Worm (Caenorhabditis elegans) whole organism, early embryonic: ENCODE measurements around the gene Y62H9A.7.

Experiments used
- B0310.2 ChIP-seq: sonication (generic microtip); optimal IDR thresholded peaks from 2 replicates; lab custom pipeline; 2016; ENCODE audit warnings: mild to moderate bottlenecking, missing genetic modification characterization, missing compliant biosample characterization
- F13C5.2 ChIP-seq: sonication (generic microtip); optimal IDR thresholded peaks from 2 replicates; lab custom pipeline; 2017; ENCODE audit warnings: mild to moderate bottlenecking, missing genetic modification characterization, inconsistent platforms, missing compliant biosample characterization
- aly-1 ChIP-seq: sonication (generic microtip); optimal IDR thresholded peaks from 2 replicates; lab custom pipeline; 2016; ENCODE audit warnings: missing genetic modification characterization, missing compliant biosample characterization
- ama-1 ChIP-seq: fragments of 150-350 bp; optimal IDR thresholded peaks from 2 replicates; lab custom pipeline; 2014
- ceh-13 ChIP-seq: fragments of 200-800 bp; sonication (Bioruptor generic); optimal IDR thresholded peaks from 2 replicates; lab custom pipeline; 2018; ENCODE audit warnings: mild to moderate bottlenecking, missing genetic modification characterization, missing compliant biosample characterization
- ceh-36 ChIP-seq: sonication (generic microtip); optimal IDR thresholded peaks from 2 replicates; lab custom pipeline; 2016; ENCODE audit warnings: missing genetic modification characterization, inconsistent platforms, missing compliant biosample characterization
- ets-7 ChIP-seq: sonication (generic microtip); optimal IDR thresholded peaks from 2 replicates; lab custom pipeline; 2016; ENCODE audit warnings: missing genotype, missing genetic modification characterization, missing compliant biosample characterization
- flt-1 ChIP-seq: fragments of 200-800 bp; sonication (Bioruptor generic); IDR thresholded peaks from 2 replicates; pipeline ENCODE4 v1.3.6; 2022; ENCODE audit warnings: missing genetic modification characterization, missing compliant biosample characterization
- hmbx-1 ChIP-seq: sonication (generic microtip); optimal IDR thresholded peaks from 2 replicates; lab custom pipeline; 2016; ENCODE audit warnings: mild to moderate bottlenecking, missing genetic modification characterization, missing compliant biosample characterization
- hmg-4 ChIP-seq: fragments of 200-800 bp; sonication (Bioruptor generic); optimal IDR thresholded peaks from 2 replicates; lab custom pipeline; 2018; ENCODE audit warnings: mild to moderate bottlenecking, missing genetic modification characterization, missing compliant biosample characterization
- hnd-1 ChIP-seq: sonication (generic microtip); optimal IDR thresholded peaks from 2 replicates; lab custom pipeline; 2016; ENCODE audit warnings: missing genetic modification characterization, missing compliant biosample characterization
- pes-1 ChIP-seq: fragments of 200-800 bp; sonication (Bioruptor generic); IDR thresholded peaks from 2 replicates; pipeline ENCODE4 v1.3.6; 2022; ENCODE audit warnings: missing genetic modification reagents, missing genetic modification characterization, missing compliant biosample characterization
- scrt-1 ChIP-seq: fragments of 200-800 bp; sonication (Bioruptor generic); IDR thresholded peaks from 2 replicates; pipeline ENCODE4 v1.3.6; 2022; ENCODE audit warnings: missing genetic modification characterization, missing compliant biosample characterization
- sea-1 ChIP-seq: fragments of 200-800 bp; sonication (Bioruptor generic); conservative IDR thresholded peaks from 2 replicates; pipeline ENCODE4 v1.3.6; 2022; ENCODE audit warnings: missing genetic modification characterization, missing compliant biosample characterization
- tbx-11 ChIP-seq: fragments of 200-800 bp; sonication (Bioruptor generic); IDR thresholded peaks from 2 replicates; pipeline ENCODE4 v1.3.6; 2022; ENCODE audit warnings: missing genetic modification characterization, missing compliant biosample characterization
- tbx-37 ChIP-seq: fragments of 200-800 bp; sonication (Bioruptor generic); conservative IDR thresholded peaks from 2 replicates; pipeline ENCODE4 v1.3.6; 2022; ENCODE audit warnings: missing genetic modification reagents, missing genetic modification characterization, missing compliant biosample characterization
- tra-4 ChIP-seq: sonication (generic microtip); optimal IDR thresholded peaks from 2 replicates; lab custom pipeline; 2017; ENCODE audit warnings: missing genetic modification characterization, missing compliant biosample characterization

Y62H9A.7 gene

DNA sequence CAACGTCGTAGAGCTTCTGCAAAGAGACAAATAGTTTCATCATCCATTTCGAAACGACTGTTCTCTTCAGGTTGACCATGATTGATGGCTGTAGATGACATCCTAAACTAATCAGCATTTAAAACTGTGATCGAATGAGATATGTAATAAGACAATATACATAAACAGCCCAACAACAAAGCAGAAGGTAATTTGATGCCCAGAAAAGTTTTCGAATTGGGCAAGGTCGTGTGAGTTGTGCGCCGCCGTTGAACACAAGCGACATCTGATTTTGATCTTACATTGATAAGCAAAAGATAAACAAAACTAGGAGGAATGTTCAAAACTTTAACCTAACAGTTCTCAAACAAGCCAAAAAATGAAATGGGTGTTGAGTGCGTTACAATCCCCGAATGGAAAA is at the start of gene Y62H9A.7:
Gene Y62H9A.7 (minus strand): TSS at position 101 of the 400 bp plus-strand sequence.
- TF ChIP-seq F13C5.2 = no peak
- no peak for TF ChIP-seq flt-1 (GFP tag; lab: Robert Waterston, UW)
- no peak for TF ChIP-seq tbx-37
- no peak for TF ChIP-seq ceh-13 (GFP tag; lab: Kevin White, UChicago)

ce11 chrX:11934933-11935332 is 49.5 kb upstream of the Y62H9A.7 start:
- TF ChIP-seq hmg-4 (GFP tag; lab: Kevin White, UChicago) = peak; percentile 86
- peak; percentile 49 for TF ChIP-seq aly-1
- peak; percentile 71 for TF ChIP-seq ceh-13 (GFP tag; lab: Kevin White, UChicago)
- no peak for TF ChIP-seq hmbx-1 (tag; lab: Kevin White, UChicago)
- TF ChIP-seq tbx-11 (GFP tag; lab: Robert Waterston, UW) = peak; percentile 79
- no peak for TF ChIP-seq ets-7 (tag; lab: Kevin White, UChicago)
- peak; percentile 66 for TF ChIP-seq hnd-1 (tag; lab: Kevin White, UChicago)
- TF ChIP-seq tbx-37 = peak; percentile 78
- peak; percentile 83 for TF ChIP-seq flt-1 (GFP tag; lab: Robert Waterston, UW)
- peak; percentile 90 for TF ChIP-seq pes-1 (GFP tag; lab: Robert Waterston, UW)
- TF ChIP-seq sea-1 = peak; percentile 88
- peak; percentile 60 for TF ChIP-seq B0310.2 (tag; lab: Kevin White, UChicago)
- TF ChIP-seq tra-4 (tag; lab: Kevin White, UChicago) = peak; percentile 20
- TF ChIP-seq F13C5.2 = peak; percentile 80
- TF ChIP-seq scrt-1 (GFP tag; lab: Robert Waterston, UW) = peak; percentile 86
- peak; percentile 65 for TF ChIP-seq ceh-36
- TF ChIP-seq ama-1 (lab: Kevin White, UChicago) = no peak

DNA sequence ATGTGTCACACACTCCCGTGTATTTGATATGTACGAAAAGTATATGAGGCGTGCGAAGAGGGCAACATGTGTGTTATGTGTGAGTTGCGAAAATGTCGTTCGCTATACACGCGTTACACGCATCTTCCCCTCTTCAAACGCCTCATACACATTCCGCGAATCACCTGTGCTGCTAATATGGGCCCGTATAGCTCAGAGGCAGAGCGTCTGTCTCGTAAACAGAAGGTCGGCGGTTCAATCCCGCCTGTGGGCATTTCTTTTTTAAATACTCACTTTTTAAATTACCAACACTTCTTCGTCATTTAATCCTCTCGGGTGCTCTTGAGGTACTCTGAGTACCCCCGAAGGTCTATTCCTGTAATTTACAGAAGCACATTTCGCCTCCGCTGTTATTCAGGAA is 48.1 kb upstream of the Y62H9A.7 start:
- no peak for TF ChIP-seq hnd-1 (tag; lab: Kevin White, UChicago)
- no peak for TF ChIP-seq tbx-11 (GFP tag; lab: Robert Waterston, UW)
- no peak for TF ChIP-seq flt-1 (GFP tag; lab: Robert Waterston, UW)
- TF ChIP-seq B0310.2 (tag; lab: Kevin White, UChicago) = no peak
- no peak for TF ChIP-seq ama-1 (lab: Kevin White, UChicago)
- no peak for TF ChIP-seq hmg-4 (GFP tag; lab: Kevin White, UChicago)
- TF ChIP-seq tra-4 (tag; lab: Kevin White, UChicago) = no peak
- TF ChIP-seq ceh-13 (GFP tag; lab: Kevin White, UChicago) = no peak
- no peak for TF ChIP-seq F13C5.2
- no peak for TF ChIP-seq aly-1
- TF ChIP-seq tbx-37 = no peak
- no peak for TF ChIP-seq sea-1
- TF ChIP-seq ets-7 (tag; lab: Kevin White, UChicago) = no peak
- TF ChIP-seq ceh-36 = no peak
- no peak for TF ChIP-seq pes-1 (GFP tag; lab: Robert Waterston, UW)
- TF ChIP-seq hmbx-1 (tag; lab: Kevin White, UChicago) = no peak

- no peak for TF ChIP-seq hmbx-1 (tag; lab: Kevin White, UChicago)
- no peak for TF ChIP-seq flt-1 (GFP tag; lab: Robert Waterston, UW)
Measured at ce11 chrX:11931559-11931958, 46.1 kb upstream of the Y62H9A.7 start, which contains the start of gene dot-1.4. Gene dot-1.4 (minus strand): TSS chrX:11931659.

DNA sequence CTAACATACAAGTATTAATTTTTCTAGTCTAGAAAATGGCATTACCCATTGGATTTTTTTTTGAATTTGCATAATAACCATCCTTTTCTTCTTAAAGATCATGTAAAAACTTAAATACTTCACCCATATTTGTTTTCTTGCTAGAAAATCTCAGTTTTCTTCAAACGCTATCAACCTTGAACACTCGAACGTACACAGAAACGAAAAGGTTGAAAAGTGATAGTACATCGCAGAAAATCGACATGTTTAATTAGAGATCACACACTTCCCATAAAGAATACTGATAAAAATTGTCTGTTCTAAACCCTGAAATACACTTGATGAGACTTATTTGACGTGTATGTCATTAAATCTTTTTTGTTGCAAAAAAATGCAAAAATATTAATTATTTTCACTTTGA is 42.1 kb upstream of the Y62H9A.7 start, which contains the start of gene F55G7.4:
Gene F55G7.4 (plus strand): TSS at position 301 of the 400 bp plus-strand sequence.
- TF ChIP-seq scrt-1 (GFP tag; lab: Robert Waterston, UW) (no peak), tbx-11 (GFP tag; lab: Robert Waterston, UW) (no peak), hmg-4 (GFP tag; lab: Kevin White, UChicago) (no peak), tra-4 (tag; lab: Kevin White, UChicago) (no peak), ceh-13 (GFP tag; lab: Kevin White, UChicago) (no peak), aly-1 (no peak), B0310.2 (tag; lab: Kevin White, UChicago) (no peak), ceh-36 (no peak), F13C5.2 (no peak), tbx-37 (no peak), ama-1 (lab: Kevin White, UChicago) (no peak), ets-7 (tag; lab: Kevin White, UChicago) (no peak), flt-1 (GFP tag; lab: Robert Waterston, UW) (no peak), hmbx-1 (tag; lab: Kevin White, UChicago) (no peak), pes-1 (GFP tag; lab: Robert Waterston, UW) (no peak), sea-1 (no peak)

DNA sequence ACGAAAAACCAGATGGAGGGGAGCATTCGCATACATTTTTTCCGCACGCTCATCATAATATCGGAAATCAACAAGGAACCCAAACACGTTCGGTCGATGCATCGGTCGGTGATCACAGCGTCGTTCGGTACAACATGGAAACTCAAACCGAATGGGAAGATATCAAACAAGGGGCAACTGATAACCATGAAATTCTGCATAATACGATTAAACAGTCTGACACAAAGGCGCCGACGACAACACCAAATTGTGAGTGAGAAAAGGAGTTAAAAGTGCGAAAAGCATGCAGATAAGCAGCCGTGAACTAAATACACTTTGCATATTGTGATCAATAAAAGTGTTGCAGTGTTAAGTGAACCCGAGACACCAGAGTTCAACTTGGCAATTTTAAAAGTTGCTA is 39.8 kb upstream of the Y62H9A.7 start:
- TF ChIP-seq tbx-37 = no peak
- TF ChIP-seq ets-7 (tag; lab: Kevin White, UChicago) = no peak
- no peak for TF ChIP-seq B0310.2 (tag; lab: Kevin White, UChicago)
- no peak for TF ChIP-seq F13C5.2
- no peak for TF ChIP-seq hnd-1 (tag; lab: Kevin White, UChicago)
- no peak for TF ChIP-seq ama-1 (lab: Kevin White, UChicago)
- no peak for TF ChIP-seq ceh-13 (GFP tag; lab: Kevin White, UChicago)
- no peak for TF ChIP-seq tbx-11 (GFP tag; lab: Robert Waterston, UW)
- no peak for TF ChIP-seq flt-1 (GFP tag; lab: Robert Waterston, UW)
- no peak for TF ChIP-seq aly-1
- no peak for TF ChIP-seq pes-1 (GFP tag; lab: Robert Waterston, UW)
- no peak for TF ChIP-seq hmbx-1 (tag; lab: Kevin White, UChicago)
- no peak for TF ChIP-seq ceh-36
- TF ChIP-seq tra-4 (tag; lab: Kevin White, UChicago) = no peak
- no peak for TF ChIP-seq scrt-1 (GFP tag; lab: Robert Waterston, UW)
- no peak for TF ChIP-seq sea-1
- no peak for TF ChIP-seq hmg-4 (GFP tag; lab: Kevin White, UChicago)

DNA sequence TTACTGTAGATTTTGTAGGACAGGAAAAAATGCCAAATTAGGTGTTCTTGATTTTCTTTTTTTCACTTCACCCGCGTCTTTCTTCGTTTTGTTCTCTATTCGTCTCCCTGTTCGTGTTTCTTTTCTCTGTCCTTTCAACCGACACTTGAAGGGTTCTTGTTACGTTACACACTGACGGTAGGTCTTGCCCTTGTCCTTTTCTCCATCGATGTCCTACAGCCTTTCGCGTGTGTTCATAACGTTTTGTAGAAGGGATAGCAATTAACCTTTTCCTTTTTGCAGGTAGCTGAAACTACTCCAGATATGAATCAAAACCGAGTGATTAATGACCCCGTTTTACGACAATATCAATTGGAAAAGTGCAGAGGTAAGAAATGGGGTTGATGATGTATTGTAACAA is 38.7 kb upstream of the Y62H9A.7 start, which contains the start of gene F55G7.1:
Gene F55G7.1 (plus strand): TSS at position 276 of the 400 bp plus-strand sequence.
- TF ChIP-seq sea-1 = no peak
- TF ChIP-seq hmbx-1 (tag; lab: Kevin White, UChicago) = no peak
- no peak for TF ChIP-seq flt-1 (GFP tag; lab: Robert Waterston, UW)
- TF ChIP-seq B0310.2 (tag; lab: Kevin White, UChicago) = no peak
- TF ChIP-seq tra-4 (tag; lab: Kevin White, UChicago) = no peak
- TF ChIP-seq tbx-11 (GFP tag; lab: Robert Waterston, UW) = no peak
- TF ChIP-seq ceh-36 = no peak
